Worm (Caenorhabditis elegans) whole organism, early embryonic: ENCODE results near the gene vha-1.

Experiments used
- ama-1 ChIP-seq: fragments of 150-350 bp; optimal IDR thresholded peaks from 2 replicates; lab custom pipeline; 2014
- scrt-1 ChIP-seq: fragments of 200-800 bp; sonication (Bioruptor generic); IDR thresholded peaks from 2 replicates; pipeline ENCODE4 v1.3.6; 2022; ENCODE audit warnings: missing genetic modification characterization, missing compliant biosample characterization

- no peak for TF ChIP-seq ama-1
- no peak for TF ChIP-seq scrt-1 (GFP tag; lab: Robert Waterston, UW)
Observed at ce11 chrIII:9782483-9783081, 1.5 kb downstream of the vha-1 start, which contains the start of gene R10E11.6.
